Fruit fly (Drosophila melanogaster) whole organism, wandering third instar larva: ENCODE data around the gene CG14569.

Experiments
- CG9705 ChIP-seq: fragments of 200-800 bp; sonication (Bioruptor generic); optimal IDR thresholded peaks from 2 replicates; lab custom pipeline; 2018; ENCODE audit warnings: missing biosample characterization, mild to moderate bottlenecking, missing genetic modification characterization
- CrebA ChIP-seq: fragments of 200-800 bp; sonication (Bioruptor generic); optimal IDR thresholded peaks from 2 replicates; lab custom pipeline; 2016; ENCODE audit warnings: missing biosample characterization, mild to moderate bottlenecking, missing genetic modification characterization, borderline replicate concordance
- Dfd ChIP-seq: fragments of >200 bp; optimal IDR thresholded peaks from 2 replicates; lab custom pipeline; 2017; ENCODE audit warnings: missing biosample characterization, missing genetic modification characterization
- HLH106 ChIP-seq: fragments of 200-800 bp; optimal IDR thresholded peaks from 3 replicates; lab custom pipeline; 2019; ENCODE audit warnings: missing biosample characterization, mild to moderate bottlenecking, missing genetic modification characterization, moderate library complexity
- Hnf4 ChIP-seq: fragments of 200-800 bp; sonication (Bioruptor generic); optimal IDR thresholded peaks from 2 replicates; lab custom pipeline; 2016; ENCODE audit warnings: missing biosample characterization, mild to moderate bottlenecking, missing genetic modification characterization
- Hr78 ChIP-seq: fragments of >200 bp; optimal IDR thresholded peaks from 2 replicates; lab custom pipeline; 2017; ENCODE audit warnings: missing biosample characterization, missing genetic modification characterization
- Jra ChIP-seq: sonication (Bioruptor generic); optimal IDR thresholded peaks from 2 replicates; lab custom pipeline; 2016; ENCODE audit warnings: missing biosample characterization, missing genetic modification characterization
- Mio ChIP-seq: sonication (Bioruptor generic); optimal IDR thresholded peaks from 2 replicates; lab custom pipeline; 2016; ENCODE audit warnings: missing biosample characterization, missing genetic modification characterization
- Myc ChIP-seq: fragments of >200 bp; optimal IDR thresholded peaks from 2 replicates; lab custom pipeline; 2017
- N ChIP-seq: fragments of >200 bp; optimal IDR thresholded peaks from 2 replicates; lab custom pipeline; 2018; ENCODE audit warnings: missing biosample characterization, missing external identifiers, missing genetic modification characterization
- OdsH ChIP-seq: fragments of 200-800 bp; sonication (Bioruptor generic); optimal IDR thresholded peaks from 2 replicates; lab custom pipeline; 2016; ENCODE audit warnings: missing biosample characterization, mild to moderate bottlenecking, missing genetic modification characterization
- Sp1 ChIP-seq: fragments of 200-800 bp; sonication (Bioruptor generic); optimal IDR thresholded peaks from 3 replicates; lab custom pipeline; 2019; ENCODE audit warnings: missing biosample characterization, mild to moderate bottlenecking, missing genetic modification characterization, moderate library complexity
- Vsx2 ChIP-seq: fragments of 200-300, 225-300 bp; sonication (Bioruptor generic); optimal IDR thresholded peaks from 2 replicates; lab custom pipeline; 2018; ENCODE audit warnings: missing biosample characterization, missing genetic modification characterization; ENCODE audit not compliant: partially characterized antibody
- dl ChIP-seq, 2 experiments: fragments of 175-275, 200-275 bp in 1 of 2; fragments of 200-275 bp in 1 of 2; sonication (Bioruptor generic); optimal IDR thresholded peaks; lab custom pipeline; 2018; ENCODE audit warnings: mild to moderate bottlenecking in 2 of 2, missing biosample characterization in 2 of 2, missing genetic modification characterization in 2 of 2, moderate library complexity in 2 of 2; ENCODE audit not compliant: partially characterized antibody in 2 of 2, insufficient read depth in 1 of 2
- dmrt93B ChIP-seq: fragments of 200-800 bp; sonication (Bioruptor generic); optimal IDR thresholded peaks from 2 replicates; lab custom pipeline; 2018; ENCODE audit warnings: missing biosample characterization, mild to moderate bottlenecking, missing genetic modification characterization
- dsf ChIP-seq: sonication (Bioruptor generic); optimal IDR thresholded peaks from 2 replicates; lab custom pipeline; 2016; ENCODE audit warnings: missing biosample characterization, missing genetic modification characterization, borderline replicate concordance
- foxo ChIP-seq, 2 experiments: fragments of 200-800 bp; sonication (Bioruptor generic); optimal IDR thresholded peaks; 2 replicates in 1 of 2; 3 replicates in 1 of 2; lab custom pipeline; 2016 to 2017; ENCODE audit warnings: missing biosample characterization in 2 of 2, missing genetic modification characterization in 2 of 2
- pan ChIP-seq: fragments of >200 bp; optimal IDR thresholded peaks from 2 replicates; lab custom pipeline; 2017
- tai ChIP-seq: sonication (Bioruptor generic); optimal IDR thresholded peaks from 2 replicates; lab custom pipeline; 2016; ENCODE audit warnings: missing biosample characterization, missing genetic modification characterization
- usp ChIP-seq: fragments of >200 bp; optimal IDR thresholded peaks from 2 replicates; lab custom pipeline; 2017; ENCODE audit warnings: missing biosample characterization, missing genetic modification characterization
- woc ChIP-seq: sonication (Bioruptor generic); optimal IDR thresholded peaks from 2 replicates; lab custom pipeline; 2016; ENCODE audit warnings: missing biosample characterization, mild to moderate bottlenecking, missing genetic modification characterization

CG14569 gene

DNA sequence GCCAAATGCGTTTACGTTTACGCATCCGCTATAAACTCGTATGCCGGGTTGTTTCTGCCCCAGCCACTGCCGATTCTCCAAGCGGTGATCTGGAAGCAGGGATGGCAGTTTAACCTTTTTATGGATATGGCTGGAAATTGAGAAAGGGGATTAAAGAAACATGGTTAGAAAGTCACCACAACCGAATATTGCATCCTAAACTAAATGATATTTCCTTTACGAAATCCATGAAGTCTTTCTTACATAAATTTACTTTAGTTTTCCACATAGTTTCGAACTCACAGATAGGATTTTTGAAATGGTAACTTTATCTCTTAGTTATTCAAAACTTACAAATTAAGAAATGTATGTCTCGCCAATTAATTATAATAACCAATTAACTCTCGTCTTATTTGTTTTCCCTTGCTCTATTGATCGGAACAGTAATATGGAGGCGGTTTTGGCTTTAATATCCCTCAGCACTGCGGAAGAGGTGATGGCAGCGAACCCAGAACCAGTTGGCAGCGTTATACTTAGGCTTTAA, 42.7 kb downstream of the CG14569 start:
- peak; percentile 62 for TF ChIP-seq woc (GFP tag; lab: Kevin White, UChicago)
- no peak for TF ChIP-seq dmrt93B (GFP tag; lab: Kevin White, UChicago)
- peak; percentile 58 for TF ChIP-seq Myc (lab: Kevin White, UChicago)
- no peak for TF ChIP-seq HLH106 (tag; lab: Kevin White, UChicago)
- TF ChIP-seq OdsH (GFP tag; lab: Kevin White, UChicago) = no peak
- no peak for TF ChIP-seq Hnf4 (GFP tag; lab: Kevin White, UChicago)
- TF ChIP-seq CG9705 = no peak
- TF ChIP-seq usp (GFP tag; lab: Kevin White, UChicago) = no peak
- no peak for TF ChIP-seq N (GFP tag; lab: Kevin White, UChicago)

DNA sequence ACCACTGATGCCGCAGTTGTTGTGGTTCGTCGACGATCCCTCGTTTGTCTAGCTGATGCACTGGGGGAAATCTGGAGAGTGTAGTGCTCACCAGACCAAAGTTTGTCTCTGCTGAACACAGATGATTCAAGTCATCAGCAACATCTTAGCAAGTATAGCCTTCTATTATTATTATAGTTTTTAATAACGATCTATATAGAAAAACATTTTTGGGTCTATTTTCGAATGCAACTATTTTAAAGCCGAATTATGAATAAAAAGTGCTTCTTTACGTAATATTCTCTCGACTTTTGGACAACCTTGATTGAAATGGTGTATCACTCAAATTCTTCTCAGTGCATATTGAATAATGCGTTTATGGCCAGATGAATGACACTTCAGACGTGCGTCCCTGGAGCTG, 45.6 kb downstream of the CG14569 start:
- TF ChIP-seq HLH106 (tag; lab: Kevin White, UChicago) (no peak), Sp1 (GFP tag; lab: Kevin White, UChicago) (no peak), CrebA (GFP tag; lab: Kevin White, UChicago) (no peak), dsf (GFP tag; lab: Kevin White, UChicago) (no peak), dmrt93B (GFP tag; lab: Kevin White, UChicago) (no peak), foxo (GFP tag; optimal IDR thresholded peaks at IDR 0.05; lab: Kevin White, UChicago) (peak in 1 of 2 experiments; percentile 1)
- TF ChIP-seq, all 38 proteins: peak for 1

dm6 chr3L:21683942-21684341, 47.4 kb downstream of the CG14569 start, which contains the start of gene Sfp78E:
Gene Sfp78E, minus strand, starts transcription at chr3L:21684042.
- TF ChIP-seq pan (lab: Kevin White, UChicago) = no peak
- TF ChIP-seq Hr78 (GFP tag; lab: Kevin White, UChicago) = no peak
- TF ChIP-seq Myc (lab: Kevin White, UChicago) = no peak
- TF ChIP-seq CG9705 = no peak
- no peak for TF ChIP-seq dmrt93B (GFP tag; lab: Kevin White, UChicago)
- TF ChIP-seq Mio (GFP tag; lab: Kevin White, UChicago) = no peak
- no peak for TF ChIP-seq Vsx2 (GFP tag; lab: Kevin White, UChicago)
- no peak for TF ChIP-seq usp (GFP tag; lab: Kevin White, UChicago)
- no peak for TF ChIP-seq dl (GFP tag; optimal IDR thresholded peaks at IDR 0.05; lab: Kevin White, UChicago; ENCODE audit: insufficient read depth in 1 of 2, partially characterized antibody in 2 of 2)
- TF ChIP-seq Dfd (GFP tag; lab: Kevin White, UChicago) = no peak
- TF ChIP-seq Jra (GFP tag; lab: Kevin White, UChicago) = no peak
- no peak for TF ChIP-seq dsf (GFP tag; lab: Kevin White, UChicago)
- TF ChIP-seq tai = no peak
- TF ChIP-seq, all 38 proteins: peak for 0
